Worm (Caenorhabditis elegans) whole organism, L1 larva: ENCODE measurements around the gene srbc-68.
A peak's percentile ranks its signal among the peaks of the same experiment; 100 is the strongest.

Source experiments
- C04F5.9 ChIP-seq: sonication (generic microtip); optimal IDR thresholded peaks from 2 replicates; lab custom pipeline; 2016; ENCODE audit warnings: missing genetic modification characterization, missing compliant biosample characterization
- C34B4.2 ChIP-seq: sonication (generic microtip); optimal IDR thresholded peaks from 2 replicates; lab custom pipeline; 2017; ENCODE audit warnings: mild to moderate bottlenecking, missing genetic modification characterization, missing compliant biosample characterization
- Y116A8C.19 ChIP-seq: sonication (generic microtip); optimal IDR thresholded peaks from 2 replicates; lab custom pipeline; 2016; ENCODE audit warnings: missing compliant biosample characterization, missing genetic modification characterization, borderline replicate concordance
- aha-1 ChIP-seq: fragments of 150-350 bp; optimal IDR thresholded peaks from 2 replicates; lab custom pipeline; 2014; ENCODE audit warnings: missing biosample characterization, missing genetic modification characterization
- alr-1 ChIP-seq: fragments of 200-800 bp; sonication (Bioruptor generic); optimal IDR thresholded peaks from 2 replicates; lab custom pipeline; 2018; ENCODE audit warnings: borderline replicate concordance, mild to moderate bottlenecking, missing genetic modification characterization, missing compliant biosample characterization
- blmp-1 ChIP-seq: fragments of 150-350 bp; optimal IDR thresholded peaks from 2 replicates; lab custom pipeline; 2014; ENCODE audit warnings: missing biosample characterization, missing genetic modification characterization
- ceh-63 ChIP-seq: fragments of 200-800 bp; sonication (Bioruptor generic); optimal IDR thresholded peaks from 2 replicates; lab custom pipeline; 2018; ENCODE audit warnings: mild to moderate bottlenecking, missing genetic modification characterization, missing compliant biosample characterization
- ceh-8 ChIP-seq: fragments of 200-800 bp; sonication (Bioruptor generic); optimal IDR thresholded peaks from 2 replicates; lab custom pipeline; 2018; ENCODE audit warnings: mild to moderate bottlenecking, missing genetic modification characterization, moderate library complexity, missing compliant biosample characterization
- ceh-90 ChIP-seq: sonication (generic microtip); optimal IDR thresholded peaks from 2 replicates; lab custom pipeline; 2016; ENCODE audit warnings: missing genetic modification characterization, missing compliant biosample characterization
- ces-1 ChIP-seq: fragments of 150-350 bp; optimal IDR thresholded peaks from 2 replicates; lab custom pipeline; 2014; ENCODE audit warnings: missing biosample characterization, missing genetic modification reagents, missing genetic modification characterization
- dpl-1 ChIP-seq, 3 experiments: fragments of 150-350 bp in 2 of 3; sonication (generic microtip) in 1 of 3; optimal IDR thresholded peaks; 2 replicates each; lab custom pipeline; 2014 to 2017; ENCODE audit warnings: missing biosample characterization in 3 of 3, missing genetic modification characterization in 3 of 3, missing genetic modification reagents in 3 of 3
- dsc-1 ChIP-seq: sonication (generic microtip); optimal IDR thresholded peaks from 2 replicates; lab custom pipeline; 2016; ENCODE audit warnings: mild to moderate bottlenecking, missing genetic modification characterization, missing compliant biosample characterization
- efl-1 ChIP-seq, 4 experiments: fragments of 150-350 bp; optimal IDR thresholded peaks in 3 of 4; peaks in 1 of 4; 1 replicate in 1 of 4; 2 replicates in 3 of 4; lab custom pipeline; 2014; ENCODE audit warnings: missing biosample characterization in 2 of 4, missing genetic modification characterization in 2 of 4, missing genetic modification reagents in 2 of 4
- efl-3 ChIP-seq: fragments of 200-800 bp; sonication (Bioruptor generic); optimal IDR thresholded peaks from 2 replicates; lab custom pipeline; 2018; ENCODE audit warnings: mild to moderate bottlenecking, missing genetic modification characterization, missing compliant biosample characterization
- egl-13 ChIP-seq: sonication (generic microtip); optimal IDR thresholded peaks from 2 replicates; lab custom pipeline; 2016; ENCODE audit warnings: missing genotype, missing genetic modification reagents, missing genetic modification characterization, missing compliant biosample characterization
- elt-2 ChIP-seq: sonication (generic microtip); optimal IDR thresholded peaks from 2 replicates; lab custom pipeline; 2016; ENCODE audit warnings: missing genetic modification characterization, mild to moderate bottlenecking, inconsistent platforms, missing compliant biosample characterization, missing genetic modification reagents
- elt-3 ChIP-seq, 6 experiments: fragments of 150-350 bp in 1 of 6; sonication (generic microtip); optimal IDR thresholded peaks; 2 replicates each; lab custom pipeline; 2017 to 2018; ENCODE audit warnings: missing biosample characterization in 6 of 6, missing genetic modification characterization in 6 of 6, inconsistent platforms in 1 of 6
- ets-5 ChIP-seq: fragments of 200-800 bp; sonication (Bioruptor generic); IDR thresholded peaks from 2 replicates; pipeline ENCODE4 v1.3.6; 2022; ENCODE audit warnings: missing genetic modification characterization, missing compliant biosample characterization
- fkh-10 ChIP-seq: sonication (generic microtip); optimal IDR thresholded peaks from 2 replicates; lab custom pipeline; 2017; ENCODE audit warnings: missing biosample characterization, missing genetic modification reagents, missing genetic modification characterization
- fkh-4 ChIP-seq: sonication (generic microtip); optimal IDR thresholded peaks from 2 replicates; lab custom pipeline; 2016; ENCODE audit warnings: missing compliant biosample characterization, missing genetic modification characterization, borderline replicate concordance
- fkh-8 ChIP-seq: sonication (generic microtip); optimal IDR thresholded peaks from 2 replicates; lab custom pipeline; 2016; ENCODE audit warnings: mild to moderate bottlenecking, missing genetic modification characterization, missing compliant biosample characterization
- fos-1 ChIP-seq: fragments of 150-350 bp; optimal IDR thresholded peaks from 2 replicates; lab custom pipeline; 2014; ENCODE audit warnings: missing biosample characterization, missing genetic modification characterization
- hlh-4 ChIP-seq: sonication (generic microtip); optimal IDR thresholded peaks from 2 replicates; lab custom pipeline; 2016; ENCODE audit warnings: mild to moderate bottlenecking, missing genetic modification characterization, missing compliant biosample characterization
- hpl-2 ChIP-seq: fragments of 150-350 bp; optimal IDR thresholded peaks from 2 replicates; lab custom pipeline; 2014; ENCODE audit warnings: missing biosample characterization, missing genetic modification reagents, missing genetic modification characterization
- irx-1 ChIP-seq: sonication (generic microtip); optimal IDR thresholded peaks from 2 replicates; lab custom pipeline; 2016; ENCODE audit warnings: missing genetic modification characterization, missing compliant biosample characterization
- jun-1 ChIP-seq: fragments of 150-350 bp; optimal IDR thresholded peaks from 2 replicates; lab custom pipeline; 2014; ENCODE audit warnings: missing biosample characterization, missing genetic modification reagents, missing genetic modification characterization
- lin-13 ChIP-seq: fragments of 150-350 bp; optimal IDR thresholded peaks from 2 replicates; lab custom pipeline; 2014; ENCODE audit warnings: missing biosample characterization, missing genetic modification reagents, missing genetic modification characterization
- lin-35 ChIP-seq, 2 experiments: fragments of 150-350 bp; optimal IDR thresholded peaks; 2 replicates each; lab custom pipeline; 2014; ENCODE audit warnings: missing biosample characterization in 2 of 2, missing genetic modification characterization in 2 of 2, missing genetic modification reagents in 2 of 2
- lsy-2 ChIP-seq, 2 experiments: fragments of 150-350 bp; optimal IDR thresholded peaks; 2 replicates each; lab custom pipeline; 2014; ENCODE audit warnings: missing biosample characterization in 2 of 2, missing genetic modification characterization in 2 of 2
- mab-9 ChIP-seq: fragments of 200-800 bp; sonication (Bioruptor generic); IDR thresholded peaks from 2 replicates; pipeline ENCODE4 v1.3.6; 2022; ENCODE audit warnings: missing genetic modification reagents, missing genetic modification characterization, missing compliant biosample characterization
- mdl-1 ChIP-seq, 2 experiments: fragments of 150-350 bp; optimal IDR thresholded peaks; 2 replicates each; lab custom pipeline; 2014 to 2017; ENCODE audit warnings: missing biosample characterization in 2 of 2, missing genetic modification characterization in 2 of 2, inconsistent platforms in 1 of 2
- mep-1 ChIP-seq: fragments of 150-350 bp; optimal IDR thresholded peaks from 2 replicates; lab custom pipeline; 2014; ENCODE audit warnings: missing biosample characterization, missing genetic modification characterization
- nhr-11 ChIP-seq: fragments of 150-350 bp; optimal IDR thresholded peaks from 2 replicates; lab custom pipeline; 2014; ENCODE audit warnings: missing biosample characterization, missing genetic modification characterization
- nhr-12 ChIP-seq: sonication (generic microtip); optimal IDR thresholded peaks from 2 replicates; lab custom pipeline; 2017; ENCODE audit warnings: missing biosample characterization, missing genetic modification characterization
- nhr-19 ChIP-seq: fragments of 200-800 bp; sonication (Bioruptor generic); conservative IDR thresholded peaks from 2 replicates; pipeline ENCODE4 v1.3.6; 2022; ENCODE audit warnings: missing genetic modification characterization, missing compliant biosample characterization
- nhr-28 ChIP-seq: fragments of 150-350 bp; optimal IDR thresholded peaks from 2 replicates; lab custom pipeline; 2014; ENCODE audit warnings: missing biosample characterization, missing genetic modification characterization
- nhr-71 ChIP-seq: sonication (generic microtip); optimal IDR thresholded peaks from 2 replicates; lab custom pipeline; 2016; ENCODE audit warnings: mild to moderate bottlenecking, missing genetic modification characterization, moderate library complexity, missing compliant biosample characterization
- nhr-77 ChIP-seq: fragments of 150-350 bp; optimal IDR thresholded peaks from 2 replicates; lab custom pipeline; 2014; ENCODE audit warnings: missing biosample characterization, missing genetic modification characterization
- nhr-84 ChIP-seq: sonication (generic microtip); optimal IDR thresholded peaks from 2 replicates; lab custom pipeline; 2017; ENCODE audit warnings: missing biosample characterization, missing genetic modification characterization
- nhr-85 ChIP-seq: sonication (generic microtip); peaks from one replicate; lab custom pipeline; 2016; ENCODE audit warnings: missing genetic modification characterization, inconsistent platforms, missing compliant biosample characterization
- pax-3 ChIP-seq: fragments of 200-800 bp; sonication (Bioruptor generic); optimal IDR thresholded peaks from 2 replicates; lab custom pipeline; 2018; ENCODE audit warnings: mild to moderate bottlenecking, missing genetic modification characterization, moderate library complexity, missing compliant biosample characterization
- snu-23 ChIP-seq: sonication (generic microtip); optimal IDR thresholded peaks from 2 replicates; lab custom pipeline; 2016; ENCODE audit warnings: missing genetic modification characterization, missing compliant biosample characterization
- sox-4 ChIP-seq: sonication (generic microtip); optimal IDR thresholded peaks from 2 replicates; lab custom pipeline; 2016; ENCODE audit warnings: missing genetic modification characterization, missing compliant biosample characterization
- sup-37 ChIP-seq: fragments of 200-800 bp; sonication (Bioruptor generic); optimal IDR thresholded peaks from 2 replicates; lab custom pipeline; 2018; ENCODE audit warnings: mild to moderate bottlenecking, missing genetic modification characterization, missing compliant biosample characterization
- tbx-2 ChIP-seq: sonication (generic microtip); optimal IDR thresholded peaks from 2 replicates; lab custom pipeline; 2016; ENCODE audit warnings: missing genetic modification characterization, missing compliant biosample characterization
- tlp-1 ChIP-seq: fragments of 150-350 bp; optimal IDR thresholded peaks from 2 replicates; lab custom pipeline; 2014; ENCODE audit warnings: missing biosample characterization, missing genetic modification characterization
- unc-130 ChIP-seq: fragments of 150-350 bp; optimal IDR thresholded peaks from 2 replicates; lab custom pipeline; 2017; ENCODE audit warnings: missing biosample characterization, missing genetic modification characterization, inconsistent platforms
- unc-30 ChIP-seq: sonication (generic microtip); optimal IDR thresholded peaks from 2 replicates; lab custom pipeline; 2017; ENCODE audit warnings: missing biosample characterization, missing genetic modification characterization
- unc-62 ChIP-seq: fragments of 150-350 bp; optimal IDR thresholded peaks from 2 replicates; lab custom pipeline; 2014; ENCODE audit warnings: missing biosample characterization, missing genetic modification reagents, missing genetic modification characterization
- unc-86 ChIP-seq: sonication (generic microtip); optimal IDR thresholded peaks from 2 replicates; lab custom pipeline; 2016; ENCODE audit warnings: missing genetic modification characterization, missing compliant biosample characterization
- unc-98 ChIP-seq: fragments of 200-800 bp; sonication (Bioruptor generic); IDR thresholded peaks from 2 replicates; pipeline ENCODE4 v1.3.6; 2022; ENCODE audit warnings: missing genetic modification characterization, missing compliant biosample characterization
- vab-15 ChIP-seq: sonication (generic microtip); optimal IDR thresholded peaks from 2 replicates; lab custom pipeline; 2017; ENCODE audit warnings: missing genotype, mild to moderate bottlenecking, missing genetic modification characterization, missing compliant biosample characterization
- xbp-1 ChIP-seq: sonication (generic microtip); optimal IDR thresholded peaks from 2 replicates; lab custom pipeline; 2016; ENCODE audit warnings: missing genetic modification characterization, missing compliant biosample characterization
- zag-1 ChIP-seq: fragments of 150-350 bp; optimal IDR thresholded peaks from 2 replicates; lab custom pipeline; 2014; ENCODE audit warnings: missing biosample characterization, missing genetic modification characterization

The srbc-68 gene

ce11 chrV:3579795-3580194 is 33.4 kb upstream of the srbc-68 start (continued):
- TF ChIP-seq xbp-1 (tag; lab: Kevin White, UChicago) (peak; percentile 8), vab-15 (tag; lab: Kevin White, UChicago) (no peak), fkh-10 (GFP tag; lab: Kevin White, UChicago) (peak; percentile 12), fkh-4 (tag; lab: Kevin White, UChicago) (no peak), efl-1 (optimal IDR thresholded peaks at IDR 0.05; lab: Kevin White, UChicago) (peak; percentile 46 to 68), efl-1 (GFP tag; optimal IDR thresholded peaks at IDR 0.05 in 1 of 2; lab: Kevin White, UChicago) (peak; percentile 82 to 96), efl-3 (GFP tag; lab: Kevin White, UChicago) (no peak), unc-130 (peak; percentile 16), mep-1 (tag; lab: Kevin White, UChicago) (peak; percentile 61), elt-3 (tag; optimal IDR thresholded peaks at IDR 0.05; lab: Kevin White, UChicago) (peak in 2 of 6 experiments; percentile 1 to 14), ceh-90 (no peak), unc-86 (tag; lab: Kevin White, UChicago) (no peak), irx-1 (no peak), unc-98 (no peak), nhr-28 (tag; lab: Kevin White, UChicago) (no peak), sox-4 (tag; lab: Kevin White, UChicago) (no peak), ceh-63 (no peak), C34B4.2 (tag; lab: Kevin White, UChicago) (no peak), blmp-1 (tag; lab: Kevin White, UChicago) (no peak), mdl-1 (tag; optimal IDR thresholded peaks at IDR 0.05; lab: Kevin White, UChicago) (no peak), C04F5.9 (tag; lab: Kevin White, UChicago) (no peak), nhr-85 (tag; lab: Kevin White, UChicago) (peak; percentile 57), egl-13 (tag; lab: Kevin White, UChicago) (no peak), Y116A8C.19 (tag; lab: Kevin White, UChicago) (no peak), hlh-4 (tag; lab: Kevin White, UChicago) (no peak), snu-23 (GFP tag; lab: Kevin White, UChicago) (peak; percentile 68), mab-9 (no peak), ets-5 (no peak), pax-3 (tag; lab: Kevin White, UChicago) (no peak), ces-1 (GFP tag; lab: Kevin White, UChicago) (no peak), lsy-2 (tag; optimal IDR thresholded peaks at IDR 0.05; lab: Kevin White, UChicago) (peak; percentile 42 to 64), nhr-84 (tag; lab: Kevin White, UChicago) (no peak), nhr-71 (tag; lab: Kevin White, UChicago) (peak; percentile 73), lin-35 (GFP tag; optimal IDR thresholded peaks at IDR 0.05; lab: Kevin White, UChicago) (peak; percentile 73 to 86), ceh-8 (GFP tag; lab: Kevin White, UChicago) (no peak), elt-2 (no peak), lin-13 (GFP tag; lab: Kevin White, UChicago) (no peak), sup-37 (GFP tag; lab: Kevin White, UChicago) (no peak), tbx-2 (tag; lab: Kevin White, UChicago) (peak; percentile 23), nhr-11 (tag; lab: Kevin White, UChicago) (no peak), fos-1 (tag; lab: Kevin White, UChicago) (peak; percentile 42), dsc-1 (tag; lab: Kevin White, UChicago) (no peak), unc-30 (tag; lab: Kevin White, UChicago) (no peak), unc-62 (GFP tag; lab: Kevin White, UChicago) (no peak), zag-1 (tag; lab: Kevin White, UChicago) (no peak), nhr-19 (GFP tag; lab: Robert Waterston, UW) (peak; percentile 29; the same call in 1 of the 2 replicates), dpl-1 (GFP tag; optimal IDR thresholded peaks at IDR 0.05; lab: Kevin White, UChicago) (peak; percentile 62 to 81 (median 65)), nhr-12 (tag; lab: Kevin White, UChicago) (no peak), jun-1 (tag; lab: Kevin White, UChicago) (no peak), fkh-8 (tag; lab: Kevin White, UChicago) (peak; percentile 15), hpl-2 (no peak), nhr-77 (tag; lab: Kevin White, UChicago) (peak; percentile 25), aha-1 (tag; lab: Kevin White, UChicago) (no peak), tlp-1 (tag; lab: Kevin White, UChicago) (no peak), alr-1 (tag; lab: Kevin White, UChicago) (no peak)
